Worm (Caenorhabditis elegans) whole organism, L4 larva: ENCODE data around the gene srbc-61.

Experiments
- ZK546.5 ChIP-seq, 2 experiments: sonication (generic microtip); optimal IDR thresholded peaks; 2 replicates each; lab custom pipeline; 2017; ENCODE audit warnings: missing biosample characterization in 2 of 2, missing genetic modification characterization in 2 of 2
- aly-2 ChIP-seq: sonication (generic microtip); optimal IDR thresholded peaks from 2 replicates; lab custom pipeline; 2018; ENCODE audit warnings: missing biosample characterization, missing genetic modification characterization
- daf-12 ChIP-seq: fragments of 150-350 bp; optimal IDR thresholded peaks from 2 replicates; lab custom pipeline; 2014; ENCODE audit warnings: missing biosample characterization, missing genetic modification reagents, missing genetic modification characterization
- fkh-10 ChIP-seq: fragments of 150-350 bp; optimal IDR thresholded peaks from 2 replicates; lab custom pipeline; 2014; ENCODE audit warnings: missing biosample characterization, missing genetic modification reagents, missing genetic modification characterization
- lin-1 ChIP-seq: fragments of 200-800 bp; sonication (Bioruptor generic); IDR thresholded peaks from 2 replicates; pipeline ENCODE4 v1.3.6; 2022; ENCODE audit warnings: missing genetic modification reagents, missing genetic modification characterization, missing compliant biosample characterization
- lin-13 ChIP-seq: fragments of 150-350 bp; optimal IDR thresholded peaks from 2 replicates; lab custom pipeline; 2014; ENCODE audit warnings: missing biosample characterization, missing genetic modification reagents, missing genetic modification characterization
- madf-5 ChIP-seq, 2 experiments: fragments of 200-800 bp; sonication (Bioruptor generic); IDR thresholded peaks; 2 replicates each; pipeline ENCODE4 v1.3.6; 2022; ENCODE audit warnings: missing compliant biosample characterization in 2 of 2, missing genetic modification characterization in 2 of 2
- nhr-25 ChIP-seq: sonication (generic microtip); optimal IDR thresholded peaks from 2 replicates; lab custom pipeline; 2017; ENCODE audit warnings: missing genetic modification characterization, mild to moderate bottlenecking, missing compliant biosample characterization, antibody characterized with exemption, moderate library complexity, borderline replicate concordance; ENCODE audit not compliant: insufficient read depth
- pha-4 ChIP-seq, 2 experiments: fragments of 150-350 bp in 1 of 2; fragments of 200-800 bp in 1 of 2; sonication (Bioruptor generic) in 1 of 2; IDR thresholded peaks in 1 of 2; optimal IDR thresholded peaks in 1 of 2; 2 replicates each; pipeline versions ENCODE4 v1.3.6 to Lab custom; 2014 to 2022; ENCODE audit warnings: missing genetic modification characterization in 2 of 2, missing genetic modification reagents in 2 of 2, missing biosample characterization in 1 of 2, missing compliant biosample characterization in 1 of 2
- snpc-4 ChIP-seq: fragments of 150-350 bp; optimal IDR thresholded peaks from 2 replicates; lab custom pipeline; 2014; ENCODE audit warnings: missing biosample characterization, missing genetic modification characterization
- ztf-7 ChIP-seq: fragments of 150-350 bp; optimal IDR thresholded peaks from 2 replicates; lab custom pipeline; 2014; ENCODE audit warnings: missing biosample characterization, missing genetic modification characterization

- TF ChIP-seq daf-12 (no peak), ztf-7 (no peak), madf-5 (GFP tag; IDR thresholded peaks at IDR 0.05; lab: Robert Waterston, UW) (no peak), lin-1 (GFP tag; lab: Robert Waterston, UW) (no peak), nhr-25 (tag; lab: Kevin White, UChicago) (no peak), fkh-10 (GFP tag; lab: Kevin White, UChicago) (no peak), snpc-4 (no peak), aly-2 (tag; lab: Kevin White, UChicago) (no peak), pha-4 (GFP tag; IDR thresholded peaks at IDR 0.05; lab: Robert Waterston, UW) (no peak), pha-4 (tag; optimal IDR thresholded peaks at IDR 0.05; lab: Kevin White, UChicago) (no peak), lin-13 (no peak), ZK546.5 (tag; optimal IDR thresholded peaks at IDR 0.05; lab: Kevin White, UChicago) (no peak)
These were observed 16.5 kb upstream of the srbc-61 start, which contains the start of gene srz-48 for ce11 chrV:17460061-17460460.
